Fruit fly (Drosophila melanogaster) whole organism, embryonic: ENCODE measurements around the gene Nct.

Experiments
- Aef1 ChIP-seq: fragments of 200-800 bp; sonication (Bioruptor generic); IDR thresholded peaks from 3 replicates; pipeline ENCODE4 v1.3.6; 2022; ENCODE audit warnings: missing biosample characterization, missing genetic modification characterization
- Bgb ChIP-seq: fragments of 200-800 bp; sonication (Bioruptor generic); IDR thresholded peaks from 2 replicates; pipeline ENCODE4 v1.3.6; 2022; ENCODE audit warnings: missing biosample characterization, missing genetic modification characterization; ENCODE audit not compliant: partially characterized antibody
- CG10979 ChIP-seq: fragments of 200-800 bp; sonication (Bioruptor generic); optimal IDR thresholded peaks from 2 replicates; lab custom pipeline; 2018; ENCODE audit warnings: missing biosample characterization, mild to moderate bottlenecking, missing genetic modification characterization, moderate library complexity
- CG12391 ChIP-seq: fragments of 200-800 bp; sonication (Bioruptor generic); optimal IDR thresholded peaks from 3 replicates; lab custom pipeline; 2018; ENCODE audit warnings: missing biosample characterization, mild to moderate bottlenecking, missing genetic modification characterization, moderate library complexity
- CG13287 ChIP-seq: fragments of 200-800 bp; sonication (Bioruptor generic); IDR thresholded peaks from 2 replicates; pipeline ENCODE4 v1.3.6; 2022; ENCODE audit warnings: missing biosample characterization, missing genetic modification characterization; ENCODE audit not compliant: partially characterized antibody
- CG14710 ChIP-seq: fragments of 200-800 bp; sonication (Bioruptor generic); optimal IDR thresholded peaks from 3 replicates; lab custom pipeline; 2019; ENCODE audit warnings: missing biosample characterization, mild to moderate bottlenecking, missing genetic modification characterization, moderate library complexity
- CG15011 ChIP-seq: fragments of 200-800 bp; sonication (Bioruptor generic); optimal IDR thresholded peaks from 3 replicates; lab custom pipeline; 2018; ENCODE audit warnings: missing biosample characterization, mild to moderate bottlenecking, missing genetic modification characterization
- CG1647 ChIP-seq: fragments of 200-800 bp; sonication (Bioruptor generic); optimal IDR thresholded peaks from 3 replicates; lab custom pipeline; 2016; ENCODE audit warnings: missing biosample characterization, missing genetic modification characterization
- CG18011 ChIP-seq: fragments of 200-800 bp; sonication (Bioruptor generic); optimal IDR thresholded peaks from 2 replicates; lab custom pipeline; 2017; ENCODE audit warnings: missing biosample characterization, missing genetic modification characterization, mild to moderate bottlenecking, moderate library complexity, missing genotype
- CG2199 ChIP-seq: fragments of 200-800 bp; sonication (Bioruptor generic); IDR thresholded peaks from 3 replicates; pipeline ENCODE4 v1.3.6; 2022; ENCODE audit warnings: missing biosample characterization, missing genetic modification characterization
- CG2712 ChIP-seq: fragments of 200-800 bp; optimal IDR thresholded peaks from 3 replicates; lab custom pipeline; 2019; ENCODE audit warnings: missing biosample characterization, mild to moderate bottlenecking, missing genetic modification characterization, moderate library complexity
- CG30403 ChIP-seq: fragments of 200-800 bp; sonication (Bioruptor generic); optimal IDR thresholded peaks from 3 replicates; lab custom pipeline; 2016; ENCODE audit warnings: missing biosample characterization, missing genetic modification characterization
- CG34224 ChIP-seq: fragments of 200-800 bp; sonication (Bioruptor generic); IDR thresholded peaks from 3 replicates; pipeline ENCODE4 v1.3.6; 2022; ENCODE audit warnings: missing biosample characterization, missing genetic modification characterization; ENCODE audit not compliant: partially characterized antibody
- CG4820 ChIP-seq: fragments of 200-800 bp; sonication (Bioruptor generic); optimal IDR thresholded peaks from 3 replicates; lab custom pipeline; 2016; ENCODE audit warnings: missing biosample characterization, missing genetic modification characterization
- CG5953 ChIP-seq: fragments of 200-800 bp; sonication (Bioruptor generic); IDR thresholded peaks from 2 replicates; pipeline ENCODE4 v1.3.6; 2022; ENCODE audit warnings: missing biosample characterization, missing genetic modification characterization
- CG6689 ChIP-seq: fragments of 200-800 bp; sonication (Bioruptor generic); IDR thresholded peaks from 2 replicates; pipeline ENCODE4 v1.3.6; 2022; ENCODE audit warnings: missing biosample characterization, missing genetic modification characterization
- CG7357 ChIP-seq: fragments of 200-800 bp; sonication (Bioruptor generic); IDR thresholded peaks from 3 replicates; pipeline ENCODE4 v1.3.6; 2022; ENCODE audit warnings: missing biosample characterization, missing genetic modification characterization
- Chrac-16 ChIP-seq: fragments of 200-800 bp; sonication (Bioruptor generic); optimal IDR thresholded peaks from 3 replicates; lab custom pipeline; 2016; ENCODE audit warnings: missing biosample characterization, missing genetic modification characterization
- D ChIP-seq, 2 experiments: fragments of 200-800 bp in 1 of 2; fragments of >200 bp in 1 of 2; sonication (Bioruptor generic) in 1 of 2; optimal IDR thresholded peaks; 2 replicates in 1 of 2; 3 replicates in 1 of 2; lab custom pipeline; 2017; ENCODE audit warnings: mild to moderate bottlenecking in 1 of 2, missing biosample characterization in 1 of 2, missing genetic modification characterization in 1 of 2, missing genetic modification reagents in 1 of 2
- Fer3 ChIP-seq: fragments of 200-800 bp; sonication (Bioruptor generic); optimal IDR thresholded peaks from 2 replicates; lab custom pipeline; 2018; ENCODE audit warnings: missing biosample characterization, mild to moderate bottlenecking, missing genetic modification characterization, moderate library complexity
- HLH4C ChIP-seq: fragments of 200-800 bp; sonication (Bioruptor generic); IDR thresholded peaks from 3 replicates; pipeline ENCODE4 v1.3.6; 2022; ENCODE audit warnings: missing biosample characterization, missing genetic modification characterization; ENCODE audit not compliant: partially characterized antibody
- Oli ChIP-seq: fragments of 200-800 bp; sonication (Bioruptor generic); optimal IDR thresholded peaks from 2 replicates; lab custom pipeline; 2018; ENCODE audit warnings: missing biosample characterization, mild to moderate bottlenecking, missing genetic modification characterization, moderate library complexity
- Xbp1 ChIP-seq: fragments of 200-800 bp; sonication (Bioruptor generic); optimal IDR thresholded peaks from 3 replicates; lab custom pipeline; 2016; ENCODE audit warnings: missing biosample characterization, mild to moderate bottlenecking, missing genetic modification characterization
- Xrp1 ChIP-seq: fragments of 200-800 bp; sonication (Bioruptor generic); IDR thresholded peaks from 2 replicates; pipeline ENCODE4 v1.3.6; 2022; ENCODE audit warnings: missing biosample characterization, missing genetic modification characterization
- YL-1 ChIP-seq: fragments of 200-800 bp; sonication (Bioruptor generic); optimal IDR thresholded peaks from 3 replicates; lab custom pipeline; 2017; ENCODE audit warnings: missing biosample characterization, mild to moderate bottlenecking, missing genetic modification characterization
- ab ChIP-seq: fragments of 200-800 bp; sonication (Bioruptor generic); optimal IDR thresholded peaks from 2 replicates; lab custom pipeline; 2016; ENCODE audit warnings: missing biosample characterization, missing genetic modification characterization
- chinmo ChIP-seq: fragments of 200-800 bp; sonication (Bioruptor generic); IDR thresholded peaks from 4 replicates; pipeline ENCODE4 v1.3.6; 2022; ENCODE audit warnings: missing biosample characterization, missing genetic modification characterization; ENCODE audit not compliant: partially characterized antibody
- crc ChIP-seq: fragments of 200-800 bp; sonication (Bioruptor generic); optimal IDR thresholded peaks from 2 replicates; lab custom pipeline; 2016; ENCODE audit warnings: missing biosample characterization, missing genetic modification characterization
- ewg ChIP-seq: fragments of 200-800 bp; sonication (Bioruptor generic); optimal IDR thresholded peaks from 3 replicates; lab custom pipeline; 2017; ENCODE audit warnings: mild to moderate bottlenecking, missing biosample characterization, missing genetic modification reagents, missing genetic modification characterization
- fd96Cb ChIP-seq: fragments of 200-800 bp; sonication (Bioruptor generic); optimal IDR thresholded peaks from 2 replicates; lab custom pipeline; 2018; ENCODE audit warnings: missing biosample characterization, mild to moderate bottlenecking, missing genetic modification characterization, moderate library complexity
- gsb ChIP-seq: fragments of 200-800 bp; sonication (Bioruptor generic); IDR thresholded peaks from 2 replicates; pipeline ENCODE4 v1.3.6; 2022; ENCODE audit warnings: missing biosample characterization, missing genetic modification characterization
- hb ChIP-seq: fragments of 200-800 bp; sonication (Bioruptor generic); IDR thresholded peaks from 3 replicates; pipeline ENCODE4 v1.3.6; 2022; ENCODE audit warnings: missing biosample characterization, missing genetic modification characterization; ENCODE audit not compliant: partially characterized antibody
- her ChIP-seq: fragments of 200-800 bp; sonication (Bioruptor generic); optimal IDR thresholded peaks from 2 replicates; lab custom pipeline; 2016; ENCODE audit warnings: missing biosample characterization, missing genetic modification characterization
- ind ChIP-seq: fragments of 200-800 bp; sonication (Bioruptor generic); optimal IDR thresholded peaks from 3 replicates; lab custom pipeline; 2016; ENCODE audit warnings: missing biosample characterization, missing genetic modification characterization
- lmd ChIP-seq: fragments of 200-800 bp; sonication (Bioruptor generic); IDR thresholded peaks from 2 replicates; pipeline ENCODE4 v1.3.6; 2022; ENCODE audit warnings: missing biosample characterization, missing genetic modification characterization
- nerfin-1 ChIP-seq: fragments of 200-800 bp; sonication (Bioruptor generic); optimal IDR thresholded peaks from 3 replicates; lab custom pipeline; 2019; ENCODE audit warnings: missing biosample characterization, mild to moderate bottlenecking, missing genetic modification characterization, moderate library complexity
- odd ChIP-seq: fragments of 200-800 bp; sonication (Bioruptor generic); optimal IDR thresholded peaks from 2 replicates; lab custom pipeline; 2017; ENCODE audit warnings: missing biosample characterization, mild to moderate bottlenecking, missing genetic modification characterization
- pan ChIP-seq, 4 experiments: fragments of >200 bp in 3 of 4; fragments of 200-800 bp in 1 of 4; sonication (Bioruptor generic) in 1 of 4; optimal IDR thresholded peaks in 3 of 4; IDR thresholded peaks in 1 of 4; 2 replicates each; pipeline versions ENCODE4 v1.3.6 to Lab custom; 2017 to 2022; ENCODE audit warnings: missing biosample characterization in 2 of 4, missing genetic modification characterization in 2 of 4, mixed read lengths in 1 of 4
- pho ChIP-seq: fragments of 200-800 bp; sonication (Bioruptor generic); optimal IDR thresholded peaks from 2 replicates; lab custom pipeline; 2016; ENCODE audit warnings: missing biosample characterization, missing genetic modification characterization
- prd ChIP-seq, 3 experiments: fragments of >200 bp in 2 of 3; fragments of 200-800 bp in 1 of 3; sonication (Bioruptor generic) in 1 of 3; optimal IDR thresholded peaks in 2 of 3; IDR thresholded peaks in 1 of 3; 2 replicates in 2 of 3; 3 replicates in 1 of 3; pipeline versions ENCODE4 v1.3.6 to Lab custom; 2017 to 2022; ENCODE audit warnings: missing biosample characterization in 1 of 3, missing genetic modification characterization in 1 of 3
- row ChIP-seq: fragments of 200-800 bp; sonication (Bioruptor generic); IDR thresholded peaks from 3 replicates; pipeline ENCODE4 v1.3.6; 2022; ENCODE audit warnings: missing biosample characterization, missing genetic modification characterization
- stc ChIP-seq: fragments of 200-800 bp; sonication (Bioruptor generic); IDR thresholded peaks from 2 replicates; pipeline ENCODE4 v1.3.6; 2022; ENCODE audit warnings: missing biosample characterization, missing genetic modification characterization
- tna ChIP-seq: fragments of 200-800 bp; sonication (Bioruptor generic); IDR thresholded peaks from 2 replicates; pipeline ENCODE4 v1.3.6; 2022; ENCODE audit warnings: missing biosample characterization, missing genetic modification characterization; ENCODE audit not compliant: partially characterized antibody
- trem ChIP-seq: fragments of 200-800 bp; optimal IDR thresholded peaks from 3 replicates; lab custom pipeline; 2019; ENCODE audit warnings: missing biosample characterization, mild to moderate bottlenecking, missing genetic modification characterization, moderate library complexity
- unc-4 ChIP-seq: fragments of 200-800 bp; sonication (Bioruptor generic); IDR thresholded peaks from 2 replicates; pipeline ENCODE4 v1.3.6; 2022; ENCODE audit warnings: missing biosample characterization, missing genetic modification characterization; ENCODE audit not compliant: partially characterized antibody
- vvl ChIP-seq: fragments of 200-800 bp; sonication (Bioruptor generic); IDR thresholded peaks from 2 replicates; pipeline ENCODE4 v1.3.6; 2022; ENCODE audit warnings: missing biosample characterization, missing genetic modification characterization

Gene Nct

dm6 chr3R:24816993-24817854 is 34.2 kb upstream of the Nct start, which contains the start of the genes CG5808 and Saf-B:
Gene CG5808 (minus strand): TSS chr3R:24817007.
Gene Saf-B (plus strand): TSS chr3R:24817464.
- TF ChIP-seq pho (GFP tag; lab: Kevin White, UChicago) = peak; percentile 7
- TF ChIP-seq chinmo (GFP tag; lab: Robert Waterston, UW) = 0 out of 4 replicates have a peak, but pooled peaks have one; percentile 77
- TF ChIP-seq Aef1 = peak; percentile 42
- peak; percentile 76 for TF ChIP-seq Bgb (GFP tag; lab: Robert Waterston, UW)
- peak; percentile 62 for TF ChIP-seq CG4820 (GFP tag; lab: Kevin White, UChicago)
- TF ChIP-seq odd (GFP tag; lab: Kevin White, UChicago) = no peak
- TF ChIP-seq CG7357 = no peak
- TF ChIP-seq prd (optimal IDR thresholded peaks at IDR 0.05; lab: Kevin White, UChicago) = no peak
- peak; percentile 65 for TF ChIP-seq prd (GFP tag; IDR thresholded peaks at IDR 0.05; lab: Robert Waterston, UW)
- TF ChIP-seq CG30403 = peak; percentile 57
- peak; percentile 49 for TF ChIP-seq YL-1 (GFP tag; lab: Kevin White, UChicago)
- TF ChIP-seq lmd (GFP tag; lab: Robert Waterston, UW) = peak; percentile 57
- TF ChIP-seq nerfin-1 (tag; lab: Kevin White, UChicago) = peak; percentile 49
- TF ChIP-seq Oli (tag; lab: Kevin White, UChicago) = peak; percentile 13
- no peak for TF ChIP-seq CG15011 (GFP tag; lab: Kevin White, UChicago)
- no peak for TF ChIP-seq her
- TF ChIP-seq CG13287 (GFP tag; lab: Robert Waterston, UW) = peak; percentile 76
- peak; percentile 95 for TF ChIP-seq HLH4C (GFP tag; lab: Robert Waterston, UW)
- no peak for TF ChIP-seq D (optimal IDR thresholded peaks at IDR 0.05; lab: Kevin White, UChicago)
- TF ChIP-seq D (GFP tag; optimal IDR thresholded peaks at IDR 0.05; lab: Kevin White, UChicago) = peak; percentile 27
- TF ChIP-seq CG2712 (tag; lab: Kevin White, UChicago) = peak; percentile 61
- no peak for TF ChIP-seq CG5953 (GFP tag; lab: Robert Waterston, UW)
- peak; percentile 39 for TF ChIP-seq Xbp1 (GFP tag; lab: Kevin White, UChicago)
- TF ChIP-seq CG10979 (tag; lab: Kevin White, UChicago) = peak; percentile 28
- peak; percentile 49; the same call in 1 of the 2 replicates for TF ChIP-seq Xrp1 (GFP tag; lab: Robert Waterston, UW)
- TF ChIP-seq CG2199 (GFP tag; lab: Robert Waterston, UW) = no peak
- peak; percentile 69 for TF ChIP-seq CG12391
- TF ChIP-seq hb (GFP tag; lab: Robert Waterston, UW) = peak; percentile 85
- peak; percentile 72 for TF ChIP-seq ind (GFP tag; lab: Kevin White, UChicago)
- TF ChIP-seq Chrac-16 (GFP tag; lab: Kevin White, UChicago) = peak; percentile 4
- TF ChIP-seq ewg (GFP tag; lab: Kevin White, UChicago) = peak; percentile 31
- peak; percentile 68 for TF ChIP-seq vvl
- peak; percentile 19 for TF ChIP-seq Fer3
- peak; percentile 68 for TF ChIP-seq trem
- TF ChIP-seq gsb = no peak
- no peak for TF ChIP-seq CG1647 (GFP tag; lab: Kevin White, UChicago)
- peak; percentile 88 for TF ChIP-seq CG14710 (tag; lab: Kevin White, UChicago)
- peak; percentile 83 for TF ChIP-seq tna (GFP tag; lab: Robert Waterston, UW)
- TF ChIP-seq CG34224 (GFP tag; lab: Robert Waterston, UW) = peak; percentile 85
- TF ChIP-seq pan (optimal IDR thresholded peaks at IDR 0.05; lab: Kevin White, UChicago) = no peak
- TF ChIP-seq pan (GFP tag; optimal IDR thresholded peaks at IDR 0.05 in 1 of 2, IDR thresholded peaks at IDR 0.05 in 1 of 2) = peak in 1 of 2 experiments; percentile 63
- TF ChIP-seq row (GFP tag; lab: Robert Waterston, UW) = peak; percentile 83
- peak; percentile 38 for TF ChIP-seq fd96Cb (tag; lab: Kevin White, UChicago)
- no peak for TF ChIP-seq crc (GFP tag; lab: Kevin White, UChicago)
- TF ChIP-seq CG18011 (GFP tag; lab: Kevin White, UChicago) = no peak
- TF ChIP-seq ab = no peak
- peak; percentile 77 for TF ChIP-seq unc-4 (GFP tag; lab: Robert Waterston, UW)
- TF ChIP-seq CG6689 (GFP tag; lab: Robert Waterston, UW) = peak; percentile 70
- TF ChIP-seq stc (GFP tag; lab: Robert Waterston, UW) = no peak
